Worm (Caenorhabditis elegans) whole organism, dauer: Measurements from ENCODE around the gene acs-6.
"Not testable (repeated sequence)": the region's sequence is repeated elsewhere in the genome, so short reads cannot be mapped to it uniquely, and the experiment has no call there.

Experiments
- unc-62 ChIP-seq: sonication (generic microtip); optimal IDR thresholded peaks from 2 replicates; lab custom pipeline; 2017; ENCODE audit warnings: missing biosample characterization, missing genetic modification reagents, missing genetic modification characterization

The acs-6 gene

ce11 chrII:7057860-7058259 lies 4.0 kb upstream of the acs-6 start, which contains the start of gene cth-2:
Gene cth-2, minus strand, starts transcription at chrII:7057960.
- no peak for TF ChIP-seq unc-62 (GFP tag; lab: Kevin White, UChicago)

ce11 chrII:7059274-7059757 lies 2.5 kb upstream of the acs-6 start:
- no peak for TF ChIP-seq unc-62 (GFP tag; lab: Kevin White, UChicago)

ce11 chrII:7060202-7060601 lies 1.6 kb upstream of the acs-6 start:
- no peak for TF ChIP-seq unc-62 (GFP tag; lab: Kevin White, UChicago)

- TF ChIP-seq unc-62 (GFP tag; lab: Kevin White, UChicago), result no peak
These were observed 1.0 kb upstream of the acs-6 start for ce11 chrII:7060791-7061190.

- TF ChIP-seq unc-62 (GFP tag; lab: Kevin White, UChicago), result no peak
These were observed 3.6 kb downstream of the acs-6 start, which contains the start of gene nos-2 for ce11 chrII:7065391-7065790. Gene nos-2, plus strand, starts transcription at chrII:7065618.

- TF ChIP-seq unc-62 (GFP tag; lab: Kevin White, UChicago), result no peak
These were observed 8.0 kb downstream of the acs-6 start, which contains the start of gene him-14 for ce11 chrII:7069866-7070265. Gene him-14, minus strand, starts transcription at chrII:7069966.

ce11 chrII:7070434-7070833 lies 8.6 kb downstream of the acs-6 start:
- no peak for TF ChIP-seq unc-62 (GFP tag; lab: Kevin White, UChicago)

ce11 chrII:7072315-7072589 lies 10.4 kb downstream of the acs-6 start, which contains the start of gene kars-1:
Gene kars-1, minus strand, starts transcription at chrII:7072415.
- no peak for TF ChIP-seq unc-62 (GFP tag; lab: Kevin White, UChicago)

ce11 chrII:7072590-7073536 lies 11.0 kb downstream of the acs-6 start:
- no peak for TF ChIP-seq unc-62 (GFP tag; lab: Kevin White, UChicago)

- TF ChIP-seq unc-62 (GFP tag; lab: Kevin White, UChicago), result no peak
These were observed 11.7 kb downstream of the acs-6 start, which contains the start of gene kat-1 for ce11 chrII:7073537-7073913. Gene kat-1, plus strand, starts transcription at chrII:7073814.

ce11 chrII:7075564-7076228 lies 13.9 kb downstream of the acs-6 start, which contains the start of gene T02G5.7:
Gene T02G5.7, plus strand, starts transcription at chrII:7075614.
- no peak for TF ChIP-seq unc-62 (GFP tag; lab: Kevin White, UChicago)

- TF ChIP-seq unc-62 (GFP tag; lab: Kevin White, UChicago), result not testable (repeated sequence)
These were observed 22.2 kb downstream of the acs-6 start, which contains the start of the genes T02G5.14 and T02G5.15 for ce11 chrII:7084021-7084420. Gene T02G5.14, plus strand, starts transcription at chrII:7084321. Gene T02G5.15, plus strand, starts transcription at chrII:7084321.

ce11 chrII:7090085-7090484 lies 28.3 kb downstream of the acs-6 start:
- no peak for TF ChIP-seq unc-62 (GFP tag; lab: Kevin White, UChicago)

- TF ChIP-seq unc-62 (GFP tag; lab: Kevin White, UChicago), result no peak
These were observed 29.0 kb downstream of the acs-6 start for ce11 chrII:7090852-7091251.

ce11 chrII:7093339-7093821 lies 31.6 kb downstream of the acs-6 start, which contains the start of gene T02G5.3:
Gene T02G5.3, plus strand, starts transcription at chrII:7093389.
- TF ChIP-seq unc-62 (GFP tag; lab: Kevin White, UChicago), result no peak

- TF ChIP-seq unc-62 (GFP tag; lab: Kevin White, UChicago), result no peak
These were observed 34.1 kb downstream of the acs-6 start for ce11 chrII:7095970-7096369.
